Worm (Caenorhabditis elegans): ENCODE results near the gene daf-18.
A peak's percentile ranks its signal among the peaks of the same experiment; 100 is the strongest.

daf-18 gene

DNA sequence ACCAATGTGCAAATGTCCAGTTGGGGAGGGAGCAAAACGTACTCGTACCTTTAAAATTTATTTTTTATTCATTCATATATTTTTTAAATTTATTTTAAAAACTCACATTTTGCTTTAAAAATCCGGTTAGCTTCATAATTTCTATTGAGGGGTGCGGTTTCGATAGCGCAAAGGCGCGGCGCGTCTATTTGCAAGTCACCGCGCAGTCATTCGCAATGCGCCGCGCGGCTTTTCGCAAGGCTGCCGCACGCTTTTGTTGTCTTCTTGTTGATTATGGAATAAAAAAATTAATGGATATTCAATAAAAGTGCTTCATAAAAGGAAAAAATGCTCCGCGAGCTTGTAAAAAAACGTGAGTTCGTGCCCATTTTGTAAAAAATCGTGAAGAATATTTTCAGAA, 34.7 kb downstream of the daf-18 start, which contains the start of the genes ears-2 and uncp-18:
Gene ears-2 (minus strand): TSS at position 190 of the 400 bp plus-strand sequence.
Gene uncp-18 (plus strand): TSS at position 282 of the 400 bp plus-strand sequence.
- TF ChIP-seq elt-3 (tag; optimal IDR thresholded peaks at IDR 0.05) (no peak), ceh-16 (tag; optimal IDR thresholded peaks at IDR 0.05) (no peak), egl-27 (tag; optimal IDR thresholded peaks at IDR 0.05) (no peak), ztf-4 (tag; optimal IDR thresholded peaks at IDR 0.05) (no peak), ztf-11 (tag; optimal IDR thresholded peaks at IDR 0.05) (no peak), unc-62 (GFP tag; optimal IDR thresholded peaks at IDR 0.05) (no peak), snpc-4 (tag; optimal IDR thresholded peaks at IDR 0.05) (peak; percentile 77), elt-1 (tag; optimal IDR thresholded peaks at IDR 0.05) (peak; percentile 34), skn-1 (tag; optimal IDR thresholded peaks at IDR 0.05) (peak; percentile 77), nhr-25 (tag; optimal IDR thresholded peaks at IDR 0.05) (peak; percentile 72), hmg-11 (tag; optimal IDR thresholded peaks at IDR 0.05) (peak; percentile 96), nhr-12 (tag; optimal IDR thresholded peaks at IDR 0.05) (no peak), ceh-9 (tag; optimal IDR thresholded peaks at IDR 0.05) (no peak), lsy-12 (tag; optimal IDR thresholded peaks at IDR 0.05) (peak; percentile 86), nhr-76 (tag; optimal IDR thresholded peaks at IDR 0.05) (peak; percentile 32), nhr-43 (tag; optimal IDR thresholded peaks at IDR 0.05; ENCODE audit: poor library complexity, severe bottlenecking) (peak; percentile 97), nhr-23 (tag; optimal IDR thresholded peaks at IDR 0.05) (peak; percentile 92), mml-1 (tag; optimal IDR thresholded peaks at IDR 0.05) (no peak), sea-2 (GFP tag; optimal IDR thresholded peaks at IDR 0.05) (no peak), nhr-67 (tag; optimal IDR thresholded peaks at IDR 0.05) (peak; percentile 42), lin-15B (tag; optimal IDR thresholded peaks at IDR 0.05) (peak; percentile 79), pqm-1 (tag; optimal IDR thresholded peaks at IDR 0.05) (peak; percentile 4), ZK546.5 (tag; optimal IDR thresholded peaks at IDR 0.05) (no peak), eor-1 (tag; optimal IDR thresholded peaks at IDR 0.05) (no peak), nfya-1 (tag; optimal IDR thresholded peaks at IDR 0.05; ENCODE audit: insufficient read depth) (peak; percentile 80), nhr-11 (tag; optimal IDR thresholded peaks at IDR 0.05) (no peak), lin-39 (tag; optimal IDR thresholded peaks at IDR 0.05) (peak; percentile 88), fos-1 (tag; optimal IDR thresholded peaks at IDR 0.05) (no peak), elt-2 (tag; optimal IDR thresholded peaks at IDR 0.05) (peak; percentile 73), fkh-2 (tag; optimal IDR thresholded peaks at IDR 0.05) (no peak), nhr-77 (tag; optimal IDR thresholded peaks at IDR 0.05) (peak; percentile 48), egl-5 (tag; optimal IDR thresholded peaks at IDR 0.05) (peak; percentile 76), ceh-82 (tag; optimal IDR thresholded peaks at IDR 0.05) (peak; percentile 88), mdl-1 (tag; optimal IDR thresholded peaks at IDR 0.05) (no peak), R02D3.7 (tag; optimal IDR thresholded peaks at IDR 0.05) (peak; percentile 91), nhr-28 (tag; optimal IDR thresholded peaks at IDR 0.05) (no peak), nhr-237 (tag; optimal IDR thresholded peaks at IDR 0.05) (no peak), pha-4 (tag; optimal IDR thresholded peaks at IDR 0.05) (peak; percentile 89), fkh-10 (GFP tag; optimal IDR thresholded peaks at IDR 0.05) (peak; percentile 50), ceh-28 (tag; optimal IDR thresholded peaks at IDR 0.05) (peak; percentile 86), unc-39 (tag; optimal IDR thresholded peaks at IDR 0.05) (no peak), ama-1 (optimal IDR thresholded peaks at IDR 0.05) (peak; percentile 27), jun-1 (tag; optimal IDR thresholded peaks at IDR 0.05) (peak; percentile 70), daf-12 (tag; optimal IDR thresholded peaks at IDR 0.05) (no peak), zag-1 (tag; optimal IDR thresholded peaks at IDR 0.05) (peak; percentile 48), aly-2 (tag; optimal IDR thresholded peaks at IDR 0.05) (no peak), tbx-2 (tag; optimal IDR thresholded peaks at IDR 0.05) (peak; percentile 83)

DNA sequence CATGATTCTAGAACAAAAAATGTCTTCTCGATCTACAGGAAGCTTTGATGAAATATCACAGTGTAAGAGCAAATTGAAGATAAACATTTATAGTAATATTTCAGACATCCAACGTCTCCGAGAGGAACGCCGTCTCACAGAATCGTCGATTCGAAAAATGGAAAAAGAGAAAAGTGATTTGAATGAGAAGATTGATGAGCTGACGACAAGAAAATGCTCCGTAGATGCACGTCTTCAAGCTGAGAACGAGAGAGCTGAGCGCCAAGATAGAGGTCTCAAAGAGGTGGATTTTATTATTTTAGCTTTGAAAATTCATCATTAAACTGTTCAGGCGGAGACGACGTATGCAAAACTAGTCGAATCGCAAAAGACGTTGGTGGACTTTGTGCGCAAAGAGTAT, 36.9 kb downstream of the daf-18 start, which contains the start of gene ssna-1:
Gene ssna-1 (plus strand): TSS at position 12 of the 400 bp plus-strand sequence.
- TF ChIP-seq sea-2 (GFP tag; optimal IDR thresholded peaks at IDR 0.05) (no peak), ZK546.5 (tag; optimal IDR thresholded peaks at IDR 0.05) (no peak), nhr-23 (tag; optimal IDR thresholded peaks at IDR 0.05) (no peak), ceh-82 (tag; optimal IDR thresholded peaks at IDR 0.05) (no peak), lsy-12 (tag; optimal IDR thresholded peaks at IDR 0.05) (no peak), ceh-9 (tag; optimal IDR thresholded peaks at IDR 0.05) (no peak), nfya-1 (tag; optimal IDR thresholded peaks at IDR 0.05; ENCODE audit: insufficient read depth) (no peak)
